Worm (Caenorhabditis elegans): ENCODE data around the gene T28F3.5.

Gene T28F3.5

DNA sequence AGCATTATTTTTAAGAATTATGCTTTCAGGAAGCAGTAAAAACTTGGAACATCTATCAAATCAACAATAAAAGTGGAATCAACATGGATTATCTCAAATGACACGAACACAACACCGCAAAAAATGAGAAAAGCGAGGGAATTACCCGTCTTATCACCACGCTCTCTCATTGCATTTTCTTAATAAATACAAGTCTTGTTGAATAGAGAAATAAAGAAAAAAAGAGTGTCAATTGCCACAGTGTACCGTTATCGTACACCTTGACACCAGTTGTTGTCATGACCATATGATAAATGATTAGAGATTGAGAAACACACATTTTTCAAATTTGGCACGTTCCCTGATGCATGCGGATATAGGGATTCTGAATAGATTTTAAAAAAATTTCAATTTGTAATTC, 30.9 kb upstream of the T28F3.5 start (continued):
- TF ChIP-seq nfya-1 (tag; optimal IDR thresholded peaks at IDR 0.05; ENCODE audit: borderline replicate concordance, insufficient read depth) (no peak), somi-1 (GFP tag; optimal IDR thresholded peaks at IDR 0.05) (no peak), dpff-1 (tag; optimal IDR thresholded peaks at IDR 0.05) (no peak), Y53G8AR.9 (GFP tag; conservative IDR thresholded peaks at IDR 0.05) (no peak), xnd-1 (tag; optimal IDR thresholded peaks at IDR 0.05) (no peak), repo-1 (tag; optimal IDR thresholded peaks at IDR 0.05) (no peak), hrde-1 (tag; optimal IDR thresholded peaks at IDR 0.05; ENCODE audit: borderline replicate concordance) (no peak), F37B4.10 (GFP tag; IDR thresholded peaks at IDR 0.05) (no peak), lin-54 (GFP tag; optimal IDR thresholded peaks at IDR 0.05) (peak; percentile 9), lin-35 (GFP tag; optimal IDR thresholded peaks at IDR 0.05) (no peak), nhr-179 (tag; optimal IDR thresholded peaks at IDR 0.05) (no peak), ekl-4 (GFP tag; IDR thresholded peaks at IDR 0.05) (no peak), rcor-1 (GFP tag; IDR thresholded peaks at IDR 0.05) (no peak), mes-4 (tag; optimal IDR thresholded peaks at IDR 0.05) (no peak), Y67H2A.10 (GFP tag; conservative IDR thresholded peaks at IDR 0.05) (no peak), F23B12.7 (tag; optimal IDR thresholded peaks at IDR 0.05; ENCODE audit: insufficient read depth) (peak; percentile 54), ceh-91 (GFP tag; IDR thresholded peaks at IDR 0.05) (no peak), ztf-25 (GFP tag; IDR thresholded peaks at IDR 0.05) (no peak), F55B11.4 (tag; optimal IDR thresholded peaks at IDR 0.05; ENCODE audit: borderline replicate concordance, insufficient read depth) (no peak), atf-7 (tag; optimal IDR thresholded peaks at IDR 0.05) (peak; percentile 3), ceh-40 (GFP tag; IDR thresholded peaks at IDR 0.05) (no peak), Y95B8A.8 (GFP tag; IDR thresholded peaks at IDR 0.05) (no peak), aptf-2 (GFP tag; conservative IDR thresholded peaks at IDR 0.05) (no peak), B0019.2 (GFP tag; conservative IDR thresholded peaks at IDR 0.05) (no peak), ztf-6 (GFP tag; IDR thresholded peaks at IDR 0.05) (no peak), let-607 (tag; optimal IDR thresholded peaks at IDR 0.05) (no peak), madf-8 (GFP tag; conservative IDR thresholded peaks at IDR 0.05) (no peak), lin-26 (GFP tag; IDR thresholded peaks at IDR 0.05) (no peak), cebp-1 (GFP tag; IDR thresholded peaks at IDR 0.05) (no peak), cebp-1 (tag; optimal IDR thresholded peaks at IDR 0.05) (peak; percentile 38), D2030.7 (GFP tag; IDR thresholded peaks at IDR 0.05) (no peak), nhr-27 (tag; optimal IDR thresholded peaks at IDR 0.05) (no peak), dpl-1 (GFP tag; optimal IDR thresholded peaks at IDR 0.05) (no peak), gei-17 (GFP tag; optimal IDR thresholded peaks at IDR 0.05) (no peak), nhr-90 (tag; optimal IDR thresholded peaks at IDR 0.05) (peak; percentile 6), tbp1 (GFP tag; optimal IDR thresholded peaks at IDR 0.05) (peak; percentile 43), B0261.1 (tag; optimal IDR thresholded peaks at IDR 0.05) (no peak), ztf-18 (tag; optimal IDR thresholded peaks at IDR 0.05) (no peak), nhr-120 (GFP tag; IDR thresholded peaks at IDR 0.05) (no peak), ama-1 (optimal IDR thresholded peaks at IDR 0.05) (no peak), ama-1 (GFP tag; optimal IDR thresholded peaks at IDR 0.05) (no peak), F57C9.4 (tag; optimal IDR thresholded peaks at IDR 0.05) (no peak), C17E4.6 (GFP tag; IDR thresholded peaks at IDR 0.05) (no peak), ceh-79 (tag; optimal IDR thresholded peaks at IDR 0.05) (no peak), dox-1 (GFP tag; IDR thresholded peaks at IDR 0.05) (peak; percentile 39; the same call in 1 of the 2 replicates), Y79H2A.3 (GFP tag; conservative IDR thresholded peaks at IDR 0.05) (no peak), efl-1 (GFP tag; optimal IDR thresholded peaks at IDR 0.05) (no peak)

Data from whole organism, young adult.